Worm (Caenorhabditis elegans) whole organism, L1 larva: ENCODE data around the gene F18E9.4.
"Not testable (repeated sequence)": the region's sequence is repeated elsewhere in the genome, so short reads cannot be mapped to it uniquely, and the experiment has no call there.

Source experiments
- C04F5.9 ChIP-seq: sonication (generic microtip); optimal IDR thresholded peaks from 2 replicates; lab custom pipeline; 2016; ENCODE audit warnings: missing genetic modification characterization, missing compliant biosample characterization
- C34B4.2 ChIP-seq: sonication (generic microtip); optimal IDR thresholded peaks from 2 replicates; lab custom pipeline; 2017; ENCODE audit warnings: mild to moderate bottlenecking, missing genetic modification characterization, missing compliant biosample characterization
- alr-1 ChIP-seq: fragments of 200-800 bp; sonication (Bioruptor generic); optimal IDR thresholded peaks from 2 replicates; lab custom pipeline; 2018; ENCODE audit warnings: borderline replicate concordance, mild to moderate bottlenecking, missing genetic modification characterization, missing compliant biosample characterization
- aly-2 ChIP-seq: fragments of 150-350 bp; optimal IDR thresholded peaks from 2 replicates; lab custom pipeline; 2014; ENCODE audit warnings: missing biosample characterization, missing genetic modification characterization
- blmp-1 ChIP-seq: fragments of 150-350 bp; optimal IDR thresholded peaks from 2 replicates; lab custom pipeline; 2014; ENCODE audit warnings: missing biosample characterization, missing genetic modification characterization
- ceh-8 ChIP-seq: fragments of 200-800 bp; sonication (Bioruptor generic); optimal IDR thresholded peaks from 2 replicates; lab custom pipeline; 2018; ENCODE audit warnings: mild to moderate bottlenecking, missing genetic modification characterization, moderate library complexity, missing compliant biosample characterization
- ceh-82 ChIP-seq, 3 experiments: fragments of 150-350 bp in 1 of 3; sonication (generic microtip) in 2 of 3; optimal IDR thresholded peaks; 2 replicates each; lab custom pipeline; 2014 to 2017; ENCODE audit warnings: missing biosample characterization in 3 of 3, missing genetic modification characterization in 3 of 3
- ces-1 ChIP-seq: fragments of 150-350 bp; optimal IDR thresholded peaks from 2 replicates; lab custom pipeline; 2014; ENCODE audit warnings: missing biosample characterization, missing genetic modification reagents, missing genetic modification characterization
- dpl-1 ChIP-seq, 3 experiments: fragments of 150-350 bp in 2 of 3; sonication (generic microtip) in 1 of 3; optimal IDR thresholded peaks; 2 replicates each; lab custom pipeline; 2014 to 2017; ENCODE audit warnings: missing biosample characterization in 3 of 3, missing genetic modification characterization in 3 of 3, missing genetic modification reagents in 3 of 3
- efl-1 ChIP-seq, 4 experiments: fragments of 150-350 bp; optimal IDR thresholded peaks in 3 of 4; peaks in 1 of 4; 1 replicate in 1 of 4; 2 replicates in 3 of 4; lab custom pipeline; 2014; ENCODE audit warnings: missing biosample characterization in 2 of 4, missing genetic modification characterization in 2 of 4, missing genetic modification reagents in 2 of 4
- egl-13 ChIP-seq: sonication (generic microtip); optimal IDR thresholded peaks from 2 replicates; lab custom pipeline; 2016; ENCODE audit warnings: missing genotype, missing genetic modification reagents, missing genetic modification characterization, missing compliant biosample characterization
- egl-27 ChIP-seq, 2 experiments: fragments of 150-350 bp in 1 of 2; sonication (generic microtip); optimal IDR thresholded peaks; 3 replicates each; lab custom pipeline; 2017 to 2018; ENCODE audit warnings: missing biosample characterization in 2 of 2, missing genetic modification characterization in 2 of 2, missing genetic modification reagents in 2 of 2
- elt-2 ChIP-seq: sonication (generic microtip); optimal IDR thresholded peaks from 2 replicates; lab custom pipeline; 2016; ENCODE audit warnings: missing genetic modification characterization, mild to moderate bottlenecking, inconsistent platforms, missing compliant biosample characterization, missing genetic modification reagents
- ets-5 ChIP-seq: fragments of 200-800 bp; sonication (Bioruptor generic); IDR thresholded peaks from 2 replicates; pipeline ENCODE4 v1.3.6; 2022; ENCODE audit warnings: missing genetic modification characterization, missing compliant biosample characterization
- fkh-10 ChIP-seq: sonication (generic microtip); optimal IDR thresholded peaks from 2 replicates; lab custom pipeline; 2017; ENCODE audit warnings: missing biosample characterization, missing genetic modification reagents, missing genetic modification characterization
- fkh-4 ChIP-seq: sonication (generic microtip); optimal IDR thresholded peaks from 2 replicates; lab custom pipeline; 2016; ENCODE audit warnings: missing compliant biosample characterization, missing genetic modification characterization, borderline replicate concordance
- hlh-4 ChIP-seq: sonication (generic microtip); optimal IDR thresholded peaks from 2 replicates; lab custom pipeline; 2016; ENCODE audit warnings: mild to moderate bottlenecking, missing genetic modification characterization, missing compliant biosample characterization
- hpl-2 ChIP-seq: fragments of 150-350 bp; optimal IDR thresholded peaks from 2 replicates; lab custom pipeline; 2014; ENCODE audit warnings: missing biosample characterization, missing genetic modification reagents, missing genetic modification characterization
- jun-1 ChIP-seq: fragments of 150-350 bp; optimal IDR thresholded peaks from 2 replicates; lab custom pipeline; 2014; ENCODE audit warnings: missing biosample characterization, missing genetic modification reagents, missing genetic modification characterization
- lin-13 ChIP-seq: fragments of 150-350 bp; optimal IDR thresholded peaks from 2 replicates; lab custom pipeline; 2014; ENCODE audit warnings: missing biosample characterization, missing genetic modification reagents, missing genetic modification characterization
- lin-14 ChIP-seq: fragments of 200-800 bp; sonication (Bioruptor generic); optimal IDR thresholded peaks from 2 replicates; lab custom pipeline; 2018; ENCODE audit warnings: mild to moderate bottlenecking, missing genetic modification characterization, moderate library complexity, missing compliant biosample characterization
- lin-35 ChIP-seq, 2 experiments: fragments of 150-350 bp; optimal IDR thresholded peaks; 2 replicates each; lab custom pipeline; 2014; ENCODE audit warnings: missing biosample characterization in 2 of 2, missing genetic modification characterization in 2 of 2, missing genetic modification reagents in 2 of 2
- lir-3 ChIP-seq: sonication (generic microtip); optimal IDR thresholded peaks from 2 replicates; lab custom pipeline; 2016; ENCODE audit warnings: mild to moderate bottlenecking, missing genetic modification characterization, moderate library complexity, missing compliant biosample characterization; ENCODE audit not compliant: poor library complexity
- mdl-1 ChIP-seq, 2 experiments: fragments of 150-350 bp; optimal IDR thresholded peaks; 2 replicates each; lab custom pipeline; 2014 to 2017; ENCODE audit warnings: missing biosample characterization in 2 of 2, missing genetic modification characterization in 2 of 2, inconsistent platforms in 1 of 2
- mef-2 ChIP-seq: fragments of 150-350 bp; optimal IDR thresholded peaks from 2 replicates; lab custom pipeline; 2014; ENCODE audit warnings: missing biosample characterization, missing genetic modification characterization
- nhr-19 ChIP-seq: fragments of 200-800 bp; sonication (Bioruptor generic); conservative IDR thresholded peaks from 2 replicates; pipeline ENCODE4 v1.3.6; 2022; ENCODE audit warnings: missing genetic modification characterization, missing compliant biosample characterization
- nhr-20 ChIP-seq: sonication (generic microtip); optimal IDR thresholded peaks from 2 replicates; lab custom pipeline; 2016; ENCODE audit warnings: mild to moderate bottlenecking, missing genetic modification characterization, missing compliant biosample characterization
- nhr-237 ChIP-seq: fragments of 150-350 bp; optimal IDR thresholded peaks from 2 replicates; lab custom pipeline; 2014; ENCODE audit warnings: missing biosample characterization, missing genetic modification characterization
- nhr-28 ChIP-seq: fragments of 150-350 bp; optimal IDR thresholded peaks from 2 replicates; lab custom pipeline; 2014; ENCODE audit warnings: missing biosample characterization, missing genetic modification characterization
- nhr-47 ChIP-seq: sonication (generic microtip); optimal IDR thresholded peaks from 2 replicates; lab custom pipeline; 2016; ENCODE audit warnings: mild to moderate bottlenecking, missing genetic modification characterization, moderate library complexity, missing compliant biosample characterization
- nhr-71 ChIP-seq: sonication (generic microtip); optimal IDR thresholded peaks from 2 replicates; lab custom pipeline; 2016; ENCODE audit warnings: mild to moderate bottlenecking, missing genetic modification characterization, moderate library complexity, missing compliant biosample characterization
- nhr-76 ChIP-seq: sonication (generic microtip); optimal IDR thresholded peaks from 2 replicates; lab custom pipeline; 2017; ENCODE audit warnings: missing biosample characterization, missing genetic modification characterization
- nhr-77 ChIP-seq: fragments of 150-350 bp; optimal IDR thresholded peaks from 2 replicates; lab custom pipeline; 2014; ENCODE audit warnings: missing biosample characterization, missing genetic modification characterization
- nhr-84 ChIP-seq: sonication (generic microtip); optimal IDR thresholded peaks from 2 replicates; lab custom pipeline; 2017; ENCODE audit warnings: missing biosample characterization, missing genetic modification characterization
- nhr-85 ChIP-seq: sonication (generic microtip); peaks from one replicate; lab custom pipeline; 2016; ENCODE audit warnings: missing genetic modification characterization, inconsistent platforms, missing compliant biosample characterization
- pag-3 ChIP-seq: sonication (generic microtip); optimal IDR thresholded peaks from 2 replicates; lab custom pipeline; 2017; ENCODE audit warnings: missing genetic modification characterization, mild to moderate bottlenecking, missing compliant biosample characterization, antibody characterized with exemption, borderline replicate concordance; ENCODE audit not compliant: insufficient read depth
- snpc-4 ChIP-seq: fragments of 150-350 bp; optimal IDR thresholded peaks from 2 replicates; lab custom pipeline; 2014; ENCODE audit warnings: missing biosample characterization, missing genetic modification characterization
- swsn-7 ChIP-seq: sonication (generic microtip); optimal IDR thresholded peaks from 2 replicates; lab custom pipeline; 2016; ENCODE audit warnings: missing genetic modification characterization, missing compliant biosample characterization
- unc-30 ChIP-seq: sonication (generic microtip); optimal IDR thresholded peaks from 2 replicates; lab custom pipeline; 2017; ENCODE audit warnings: missing biosample characterization, missing genetic modification characterization
- zip-4 ChIP-seq: fragments of 200-800 bp; sonication (Bioruptor generic); optimal IDR thresholded peaks from 2 replicates; lab custom pipeline; 2018; ENCODE audit warnings: mild to moderate bottlenecking, missing genetic modification characterization, moderate library complexity, missing compliant biosample characterization

F18E9.4 gene

DNA sequence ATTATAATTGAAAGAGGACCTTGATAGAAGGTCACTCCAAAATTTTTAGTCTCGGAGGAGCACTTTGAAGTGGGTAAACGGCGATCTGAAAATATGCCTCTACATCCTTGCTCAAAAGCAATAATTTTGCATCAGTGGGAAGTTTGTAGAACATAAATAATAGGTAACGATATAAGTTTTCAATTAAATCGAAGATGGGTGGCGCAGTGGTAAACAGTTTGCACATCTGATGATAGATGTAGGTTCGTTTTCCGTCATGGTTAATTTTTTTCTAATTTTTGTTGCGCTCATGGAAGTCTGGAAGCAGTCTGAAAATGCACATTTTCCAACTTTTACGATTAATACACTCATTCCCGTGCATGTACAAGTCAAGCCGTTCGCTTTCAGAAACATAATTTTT lies 2.5 kb upstream of the F18E9.4 start:
- not testable (repeated sequence) for TF ChIP-seq efl-1 (optimal IDR thresholded peaks at IDR 0.05; lab: Kevin White, UChicago)
- peak in 1 of 2 experiments; percentile 5 for TF ChIP-seq efl-1 (GFP tag; optimal IDR thresholded peaks at IDR 0.05 in 1 of 2; lab: Kevin White, UChicago)
- TF ChIP-seq, all 84 proteins: peak for 1; not testable (repeated sequence) for 83

- TF ChIP-seq lin-35 (GFP tag; optimal IDR thresholded peaks at IDR 0.05; lab: Kevin White, UChicago) (no peak), nhr-237 (tag; lab: Kevin White, UChicago) (no peak), swsn-7 (tag; lab: Kevin White, UChicago) (no peak), hlh-4 (tag; lab: Kevin White, UChicago) (no peak), C34B4.2 (tag; lab: Kevin White, UChicago) (no peak), nhr-28 (tag; lab: Kevin White, UChicago) (no peak), snpc-4 (tag; lab: Kevin White, UChicago) (no peak), mef-2 (no peak), elt-2 (no peak), aly-2 (no peak), jun-1 (tag; lab: Kevin White, UChicago) (no peak), fkh-10 (GFP tag; lab: Kevin White, UChicago) (no peak), nhr-84 (tag; lab: Kevin White, UChicago) (no peak), ceh-8 (GFP tag; lab: Kevin White, UChicago) (no peak), unc-30 (tag; lab: Kevin White, UChicago) (no peak), pag-3 (tag; lab: Kevin White, UChicago) (no peak), ces-1 (GFP tag; lab: Kevin White, UChicago) (no peak), lir-3 (tag; lab: Kevin White, UChicago) (no peak)
Observed at ce11 chrX:8581447-8581846, 1.1 kb downstream of the F18E9.4 start, which contains the start of gene F18E9.8. Gene F18E9.8, minus strand, starts transcription at chrX:8581547.

DNA sequence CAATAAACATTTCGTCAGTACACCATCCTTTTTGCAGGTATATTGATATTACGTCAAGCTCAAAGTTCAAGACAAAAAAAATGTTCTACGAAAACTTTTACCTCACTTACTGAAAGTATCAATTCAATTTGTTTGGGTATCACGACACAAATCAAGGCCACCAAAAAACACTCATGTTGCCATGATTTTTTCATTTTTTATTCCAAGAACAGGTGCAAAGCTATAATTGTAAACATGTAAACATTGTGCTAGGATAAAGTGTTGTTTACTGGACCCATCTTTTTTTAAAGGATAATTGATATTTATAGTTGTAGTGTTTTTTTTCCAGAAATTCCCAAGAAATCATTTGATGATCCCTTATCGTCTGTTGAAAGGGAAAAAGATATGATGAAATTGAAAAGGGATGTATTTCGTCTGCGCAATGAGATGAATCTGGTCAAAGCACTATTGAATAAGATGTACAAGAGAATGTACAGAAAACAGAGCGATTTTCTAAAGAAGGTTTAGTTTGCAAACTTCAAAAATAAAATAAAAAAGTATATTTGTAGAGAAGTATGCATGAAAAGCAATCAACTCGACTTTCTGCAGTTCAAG lies 2.5 kb downstream of the F18E9.4 start:
- no peak for TF ChIP-seq nhr-77 (tag; lab: Kevin White, UChicago)
- TF ChIP-seq egl-27 (tag; optimal IDR thresholded peaks at IDR 0.05; lab: Kevin White, UChicago) = no peak
- TF ChIP-seq nhr-71 (tag; lab: Kevin White, UChicago) = peak; percentile 43
- TF ChIP-seq lin-13 (GFP tag; lab: Kevin White, UChicago) = no peak
- no peak for TF ChIP-seq aly-2
- TF ChIP-seq nhr-85 = peak; percentile 55
- TF ChIP-seq mef-2 = no peak
- TF ChIP-seq hlh-4 (tag; lab: Kevin White, UChicago) = peak; percentile 86
- no peak for TF ChIP-seq ceh-82 (tag; optimal IDR thresholded peaks at IDR 0.05; lab: Kevin White, UChicago)
- no peak for TF ChIP-seq C04F5.9 (tag; lab: Kevin White, UChicago)
- TF ChIP-seq nhr-237 (tag; lab: Kevin White, UChicago) = no peak
- TF ChIP-seq zip-4 (GFP tag; lab: Kevin White, UChicago) = no peak
- TF ChIP-seq nhr-28 (tag; lab: Kevin White, UChicago) = no peak
- TF ChIP-seq nhr-84 (tag; lab: Kevin White, UChicago) = no peak
- TF ChIP-seq ets-5 (GFP tag; lab: Robert Waterston, UW) = no peak
- no peak for TF ChIP-seq nhr-76 (tag; lab: Kevin White, UChicago)
- 0 out of 2 replicates have a peak, but pooled peaks have one; percentile 19 for TF ChIP-seq nhr-19 (GFP tag; lab: Robert Waterston, UW)
- no peak for TF ChIP-seq ceh-8 (GFP tag; lab: Kevin White, UChicago)
- peak; percentile 41 for TF ChIP-seq nhr-20 (tag; lab: Kevin White, UChicago)
- TF ChIP-seq mdl-1 (tag; optimal IDR thresholded peaks at IDR 0.05; lab: Kevin White, UChicago) = no peak
- TF ChIP-seq lin-14 = peak; percentile 36
- no peak for TF ChIP-seq fkh-4 (tag; lab: Kevin White, UChicago)
- TF ChIP-seq alr-1 = no peak
- no peak for TF ChIP-seq dpl-1 (GFP tag; optimal IDR thresholded peaks at IDR 0.05; lab: Kevin White, UChicago)
- TF ChIP-seq hpl-2 (GFP tag; lab: Kevin White, UChicago) = no peak
- TF ChIP-seq egl-13 (tag; lab: Kevin White, UChicago) = no peak
- TF ChIP-seq nhr-47 (tag; lab: Kevin White, UChicago) = peak; percentile 33
- TF ChIP-seq blmp-1 (tag; lab: Kevin White, UChicago) = peak; percentile 90
